Fruit fly (Drosophila melanogaster) whole organism, embryonic: ENCODE results near the gene Rbp.

Experiments
- Ada2b ChIP-seq: fragments of 200-800 bp; sonication (Bioruptor generic); IDR thresholded peaks from 2 replicates; pipeline ENCODE4 v1.3.6; 2022; ENCODE audit warnings: missing biosample characterization, missing genetic modification characterization
- CG10147 ChIP-seq: fragments of 200-800 bp; sonication (Bioruptor generic); optimal IDR thresholded peaks from 2 replicates; lab custom pipeline; 2019; ENCODE audit warnings: missing biosample characterization, mild to moderate bottlenecking, missing genetic modification characterization, moderate library complexity
- CG10565 ChIP-seq: fragments of 200-800 bp; sonication (Bioruptor generic); optimal IDR thresholded peaks from 3 replicates; lab custom pipeline; 2016; ENCODE audit warnings: missing biosample characterization, mild to moderate bottlenecking, missing genetic modification characterization
- CG10654 ChIP-seq: fragments of 200-800 bp; sonication (Bioruptor generic); optimal IDR thresholded peaks from 2 replicates; lab custom pipeline; 2016; ENCODE audit warnings: missing biosample characterization, missing genetic modification characterization
- CG10979 ChIP-seq: fragments of 200-800 bp; sonication (Bioruptor generic); optimal IDR thresholded peaks from 2 replicates; lab custom pipeline; 2018; ENCODE audit warnings: missing biosample characterization, mild to moderate bottlenecking, missing genetic modification characterization, moderate library complexity
- CG11504 ChIP-seq: fragments of 200-800 bp; sonication (Bioruptor generic); optimal IDR thresholded peaks from 3 replicates; lab custom pipeline; 2019; ENCODE audit warnings: missing biosample characterization, mild to moderate bottlenecking, missing genetic modification characterization, moderate library complexity
- CG11695 ChIP-seq: fragments of 200-800 bp; sonication (Bioruptor generic); IDR thresholded peaks from 3 replicates; pipeline ENCODE4 v1.3.6; 2022; ENCODE audit warnings: missing biosample characterization, missing genetic modification characterization
- CG12219 ChIP-seq: fragments of 200-800 bp; sonication (Bioruptor generic); optimal IDR thresholded peaks from 3 replicates; lab custom pipeline; 2018; ENCODE audit warnings: missing biosample characterization, mild to moderate bottlenecking, missing genetic modification characterization
- CG14014 ChIP-seq: fragments of 200-800 bp; sonication (Bioruptor generic); IDR thresholded peaks from 2 replicates; pipeline ENCODE4 v1.3.6; 2022; ENCODE audit warnings: missing biosample characterization, missing genetic modification characterization
- CG14710 ChIP-seq: fragments of 200-800 bp; sonication (Bioruptor generic); optimal IDR thresholded peaks from 3 replicates; lab custom pipeline; 2019; ENCODE audit warnings: missing biosample characterization, mild to moderate bottlenecking, missing genetic modification characterization, moderate library complexity
- CG15601 ChIP-seq: fragments of 200-800 bp; sonication (Bioruptor generic); optimal IDR thresholded peaks from 3 replicates; lab custom pipeline; 2019; ENCODE audit warnings: missing biosample characterization, mild to moderate bottlenecking, missing genetic modification characterization, moderate library complexity
- CG2129 ChIP-seq: fragments of 200-800 bp; sonication (Bioruptor generic); IDR thresholded peaks from 2 replicates; pipeline ENCODE4 v1.3.6; 2022; ENCODE audit warnings: missing biosample characterization, missing genetic modification characterization; ENCODE audit not compliant: partially characterized antibody
- CG2875 ChIP-seq: fragments of 200-800 bp; sonication (Bioruptor generic); optimal IDR thresholded peaks from 2 replicates; lab custom pipeline; 2017; ENCODE audit warnings: missing biosample characterization, mild to moderate bottlenecking, missing genetic modification characterization, missing genetic modification reagents
- CG32767 ChIP-seq: fragments of 200-800 bp; sonication (Bioruptor generic); IDR thresholded peaks from 2 replicates; pipeline ENCODE4 v1.3.6; 2022; ENCODE audit warnings: missing biosample characterization, missing genetic modification characterization
- CG3995 ChIP-seq: fragments of 200-800 bp; sonication (Bioruptor generic); optimal IDR thresholded peaks from 3 replicates; lab custom pipeline; 2016; ENCODE audit warnings: missing biosample characterization, missing genetic modification characterization
- CG5180 ChIP-seq: fragments of 200-800 bp; sonication (Bioruptor generic); optimal IDR thresholded peaks from 3 replicates; lab custom pipeline; 2017; ENCODE audit warnings: missing biosample characterization, missing genetic modification characterization, mild to moderate bottlenecking, moderate library complexity, missing genetic modification reagents
- CG9727 ChIP-seq: fragments of 200-800 bp; sonication (Bioruptor generic); optimal IDR thresholded peaks from 3 replicates; lab custom pipeline; 2017; ENCODE audit warnings: missing biosample characterization, mild to moderate bottlenecking, missing genetic modification characterization
- D19B ChIP-seq: fragments of 200-800 bp; sonication (Bioruptor generic); optimal IDR thresholded peaks from 2 replicates; lab custom pipeline; 2017; ENCODE audit warnings: missing biosample characterization, mild to moderate bottlenecking, missing genetic modification characterization
- Dbx ChIP-seq: fragments of 200-800 bp; sonication (Bioruptor generic); IDR thresholded peaks from 3 replicates; pipeline ENCODE4 v1.3.6; 2022; ENCODE audit warnings: missing biosample characterization, missing genetic modification characterization
- Dip2 ChIP-seq: fragments of 200-800 bp; sonication (Bioruptor generic); IDR thresholded peaks from 2 replicates; pipeline ENCODE4 v1.3.6; 2022; ENCODE audit warnings: missing biosample characterization, missing genetic modification characterization
- Doc3 ChIP-seq: fragments of 200-800 bp; sonication (Bioruptor generic); IDR thresholded peaks from 3 replicates; pipeline ENCODE4 v1.3.6; 2022; ENCODE audit warnings: missing biosample characterization, missing genetic modification characterization; ENCODE audit not compliant: partially characterized antibody
- E2f1 ChIP-seq: fragments of 200-800 bp; sonication (Bioruptor generic); IDR thresholded peaks from 2 replicates; pipeline ENCODE4 v1.3.6; 2022; ENCODE audit warnings: missing biosample characterization, missing genetic modification characterization
- HLH54F ChIP-seq: fragments of 200-800 bp; sonication (Bioruptor generic); optimal IDR thresholded peaks from 3 replicates; lab custom pipeline; 2016; ENCODE audit warnings: missing biosample characterization, missing genetic modification characterization
- HmgD ChIP-seq: fragments of 200-800 bp; sonication (Bioruptor generic); optimal IDR thresholded peaks from 3 replicates; lab custom pipeline; 2016; ENCODE audit warnings: missing biosample characterization, missing genetic modification characterization
- HmgZ ChIP-seq: fragments of 200-800 bp; sonication (Bioruptor generic); optimal IDR thresholded peaks from 2 replicates; lab custom pipeline; 2018; ENCODE audit warnings: missing biosample characterization, mild to moderate bottlenecking, missing genetic modification characterization
- Hmr ChIP-seq: fragments of 200-800 bp; sonication (Bioruptor generic); optimal IDR thresholded peaks from 3 replicates; lab custom pipeline; 2017; ENCODE audit warnings: mild to moderate bottlenecking, missing biosample characterization, missing genetic modification reagents, missing genetic modification characterization
- Mad ChIP-seq: fragments of 200-800 bp; sonication (Bioruptor generic); optimal IDR thresholded peaks from 2 replicates; lab custom pipeline; 2016; ENCODE audit warnings: missing biosample characterization, missing genetic modification characterization
- Meics ChIP-seq: fragments of 200-800 bp; sonication (Bioruptor generic); optimal IDR thresholded peaks from 2 replicates; lab custom pipeline; 2017; ENCODE audit warnings: missing biosample characterization, mild to moderate bottlenecking, missing genetic modification characterization
- NC2α ChIP-seq: fragments of 200-800 bp; sonication (Bioruptor generic); optimal IDR thresholded peaks from 2 replicates; lab custom pipeline; 2016; ENCODE audit warnings: missing biosample characterization, missing genetic modification characterization
- NC2β ChIP-seq: fragments of 200-800 bp; sonication (Bioruptor generic); optimal IDR thresholded peaks from 2 replicates; lab custom pipeline; 2016; ENCODE audit warnings: missing biosample characterization, missing genetic modification characterization
- PHDP ChIP-seq: fragments of 200-800 bp; sonication (Bioruptor generic); optimal IDR thresholded peaks from 3 replicates; lab custom pipeline; 2018; ENCODE audit warnings: missing biosample characterization, mild to moderate bottlenecking, missing genetic modification characterization, moderate library complexity
- Rx ChIP-seq: fragments of 200-800 bp; sonication (Bioruptor generic); IDR thresholded peaks from 2 replicates; pipeline ENCODE4 v1.3.6; 2022; ENCODE audit warnings: missing biosample characterization, missing genetic modification characterization
- az2 ChIP-seq: fragments of 200-800 bp; sonication (Bioruptor generic); optimal IDR thresholded peaks from 3 replicates; lab custom pipeline; 2016; ENCODE audit warnings: missing biosample characterization, missing genetic modification characterization
- chinmo ChIP-seq: fragments of 200-800 bp; sonication (Bioruptor generic); IDR thresholded peaks from 4 replicates; pipeline ENCODE4 v1.3.6; 2022; ENCODE audit warnings: missing biosample characterization, missing genetic modification characterization; ENCODE audit not compliant: partially characterized antibody
- ci ChIP-seq: fragments of 200-800 bp; sonication (Bioruptor generic); IDR thresholded peaks from 3 replicates; pipeline ENCODE4 v1.3.6; 2022; ENCODE audit warnings: missing biosample characterization, missing genetic modification characterization
- exex ChIP-seq: fragments of 200-800 bp; sonication (Bioruptor generic); optimal IDR thresholded peaks from 4 replicates; lab custom pipeline; 2018; ENCODE audit warnings: missing biosample characterization, mild to moderate bottlenecking, missing genetic modification characterization, moderate library complexity
- gfzf ChIP-seq: fragments of 200-800 bp; sonication (Bioruptor generic); optimal IDR thresholded peaks from 2 replicates; lab custom pipeline; 2016; ENCODE audit warnings: missing biosample characterization, mild to moderate bottlenecking, missing genetic modification characterization, moderate library complexity
- gro ChIP-seq: fragments of 200-800 bp; sonication (Bioruptor generic); optimal IDR thresholded peaks from 2 replicates; lab custom pipeline; 2016; ENCODE audit warnings: missing biosample characterization, missing genetic modification characterization
- hbn ChIP-seq: fragments of 200-800 bp; sonication (Bioruptor generic); IDR thresholded peaks from 2 replicates; pipeline ENCODE4 v1.3.6; 2022; ENCODE audit warnings: missing biosample characterization, missing genetic modification characterization; ENCODE audit not compliant: partially characterized antibody
- hkb ChIP-seq, 2 experiments: fragments of 200-800 bp in 1 of 2; fragments of >200 bp in 1 of 2; sonication (Bioruptor generic) in 1 of 2; IDR thresholded peaks in 1 of 2; optimal IDR thresholded peaks in 1 of 2; 2 replicates each; pipeline versions ENCODE4 v1.3.6 to Lab custom; 2017 to 2022; ENCODE audit warnings: missing biosample characterization in 1 of 2, missing genetic modification characterization in 1 of 2
- inv ChIP-seq: fragments of 200-800 bp; sonication (Bioruptor generic); IDR thresholded peaks from 2 replicates; pipeline ENCODE4 v1.3.6; 2022; ENCODE audit warnings: missing biosample characterization, missing genetic modification characterization; ENCODE audit not compliant: partially characterized antibody
- lola ChIP-seq, 3 experiments: fragments of >200 bp in 2 of 3; fragments of 200-800 bp in 1 of 3; sonication (Bioruptor generic) in 1 of 3; optimal IDR thresholded peaks; 2 replicates each; lab custom pipeline; 2017 to 2019; ENCODE audit warnings: missing biosample characterization in 3 of 3, missing genetic modification characterization in 3 of 3, mild to moderate bottlenecking in 1 of 3, moderate library complexity in 1 of 3
- nmo ChIP-seq: fragments of 200-800 bp; sonication (Bioruptor generic); optimal IDR thresholded peaks from 2 replicates; lab custom pipeline; 2018; ENCODE audit warnings: missing biosample characterization, mild to moderate bottlenecking, missing genetic modification characterization, moderate library complexity
- pan ChIP-seq, 4 experiments: fragments of >200 bp in 3 of 4; fragments of 200-800 bp in 1 of 4; sonication (Bioruptor generic) in 1 of 4; optimal IDR thresholded peaks in 3 of 4; IDR thresholded peaks in 1 of 4; 2 replicates each; pipeline versions ENCODE4 v1.3.6 to Lab custom; 2017 to 2022; ENCODE audit warnings: missing biosample characterization in 2 of 4, missing genetic modification characterization in 2 of 4, mixed read lengths in 1 of 4
- pb ChIP-seq: fragments of 200-800 bp; sonication (Bioruptor generic); optimal IDR thresholded peaks from 3 replicates; lab custom pipeline; 2016; ENCODE audit warnings: missing biosample characterization, missing genetic modification characterization
- pho ChIP-seq: fragments of 200-800 bp; sonication (Bioruptor generic); optimal IDR thresholded peaks from 2 replicates; lab custom pipeline; 2016; ENCODE audit warnings: missing biosample characterization, missing genetic modification characterization
- run ChIP-seq: fragments of 200-800 bp; sonication (Bioruptor generic); optimal IDR thresholded peaks from 3 replicates; lab custom pipeline; 2018; ENCODE audit warnings: missing biosample characterization, mild to moderate bottlenecking, missing genetic modification characterization
- sens ChIP-seq: fragments of 200-800 bp; sonication (Bioruptor generic); peaks from one replicate; lab custom pipeline; 2016; ENCODE audit warnings: missing biosample characterization, missing genetic modification characterization
- tll ChIP-seq, 2 experiments: fragments of 200-800 bp in 1 of 2; fragments of >200 bp in 1 of 2; sonication (Bioruptor generic) in 1 of 2; optimal IDR thresholded peaks; 2 replicates each; lab custom pipeline; 2017 to 2019; ENCODE audit warnings: missing biosample characterization in 2 of 2, missing genetic modification characterization in 2 of 2, mild to moderate bottlenecking in 1 of 2, moderate library complexity in 1 of 2

Rbp gene

dm6 chr3R:15347822-15348221 lies 26.6 kb upstream of the Rbp start, which contains the start of the genes CG42726 and CG42727 (continued):
- no peak for TF ChIP-seq CG12219 (GFP tag; lab: Kevin White, UChicago)
- peak; percentile 31 for TF ChIP-seq Mad (GFP tag; lab: Kevin White, UChicago)
- TF ChIP-seq CG10147: peak; percentile 50
- no peak for TF ChIP-seq Dip2 (GFP tag; lab: Robert Waterston, UW)
- no peak for TF ChIP-seq CG11695
- TF ChIP-seq chinmo (GFP tag; lab: Robert Waterston, UW): no peak
- TF ChIP-seq Rx (GFP tag; lab: Robert Waterston, UW): 0 out of 2 replicates have a peak, but pooled peaks have one; percentile 24
- peak in 1 of 3 experiments; percentile 17 for TF ChIP-seq lola (GFP tag; optimal IDR thresholded peaks at IDR 0.05; lab: Kevin White, UChicago)
- peak; percentile 36 for TF ChIP-seq nmo (GFP tag; lab: Kevin White, UChicago)
- no peak for TF ChIP-seq Ada2b
- TF ChIP-seq CG14014: peak; percentile 62
- no peak for TF ChIP-seq inv (GFP tag; lab: Robert Waterston, UW)
- TF ChIP-seq CG10979 (tag; lab: Kevin White, UChicago): peak; percentile 30
- no peak for TF ChIP-seq run
- peak; percentile 66 for TF ChIP-seq ci
- no peak for TF ChIP-seq Doc3 (GFP tag; lab: Robert Waterston, UW)
- TF ChIP-seq NC2β (GFP tag; lab: Kevin White, UChicago): no peak
- TF ChIP-seq CG15601 (tag; lab: Kevin White, UChicago): no peak
- TF ChIP-seq exex: no peak
- TF ChIP-seq Meics (GFP tag; lab: Kevin White, UChicago): peak; percentile 11
- no peak for TF ChIP-seq HmgD (GFP tag; lab: Kevin White, UChicago)
- no peak for TF ChIP-seq pan (optimal IDR thresholded peaks at IDR 0.05; lab: Kevin White, UChicago)
- peak in 1 of 2 experiments; percentile 48 for TF ChIP-seq pan (GFP tag; optimal IDR thresholded peaks at IDR 0.05 in 1 of 2, IDR thresholded peaks at IDR 0.05 in 1 of 2)
- TF ChIP-seq E2f1 (GFP tag; lab: Robert Waterston, UW): 0 out of 2 replicates have a peak, but pooled peaks have one; percentile 13
- no peak for TF ChIP-seq D19B
- TF ChIP-seq CG10565 (GFP tag; lab: Kevin White, UChicago): no peak
- peak; percentile 1 for TF ChIP-seq gro (GFP tag; lab: Kevin White, UChicago)
- TF ChIP-seq tll (GFP tag; optimal IDR thresholded peaks at IDR 0.05; lab: Kevin White, UChicago): no peak
- TF ChIP-seq CG2129: no peak
- no peak for TF ChIP-seq CG2875 (GFP tag; lab: Kevin White, UChicago)
- peak; percentile 8 for TF ChIP-seq CG9727 (GFP tag; lab: Kevin White, UChicago)
- TF ChIP-seq pb (GFP tag; lab: Kevin White, UChicago): no peak
- no peak for TF ChIP-seq gfzf (GFP tag; lab: Kevin White, UChicago)
- no peak for TF ChIP-seq CG3995
- TF ChIP-seq hbn (GFP tag; lab: Robert Waterston, UW): no peak
- no peak for TF ChIP-seq NC2α (GFP tag; lab: Kevin White, UChicago)
- TF ChIP-seq CG10654 (GFP tag; lab: Kevin White, UChicago): peak; percentile 3
- peak; percentile 17 for TF ChIP-seq Hmr
- TF ChIP-seq HmgZ (tag; lab: Kevin White, UChicago): peak; percentile 23
- TF ChIP-seq PHDP (tag; lab: Kevin White, UChicago): peak; percentile 48
- no peak for TF ChIP-seq CG5180 (GFP tag; lab: Kevin White, UChicago)
- no peak for TF ChIP-seq pho (GFP tag; lab: Kevin White, UChicago)
- TF ChIP-seq CG32767 (GFP tag; lab: Robert Waterston, UW): no peak
- TF ChIP-seq sens (GFP tag; lab: Kevin White, UChicago): peak; percentile 58
- TF ChIP-seq CG11504 (tag; lab: Kevin White, UChicago): no peak
- peak; percentile 13 for TF ChIP-seq HLH54F (GFP tag; lab: Kevin White, UChicago)
- TF ChIP-seq hkb (optimal IDR thresholded peaks at IDR 0.05; lab: Kevin White, UChicago): no peak
- 0 out of 2 replicates have a peak, but pooled peaks have one; percentile 40 for TF ChIP-seq hkb (GFP tag; IDR thresholded peaks at IDR 0.05; lab: Robert Waterston, UW)
- peak; percentile 26 for TF ChIP-seq CG14710 (tag; lab: Kevin White, UChicago)
- peak; percentile 2 for TF ChIP-seq az2 (GFP tag; lab: Kevin White, UChicago)
- no peak for TF ChIP-seq Dbx (GFP tag; lab: Robert Waterston, UW)
